Fruit fly (Drosophila melanogaster) whole organism, embryonic: ENCODE results near the gene pnt.

Experiments used
- Antp ChIP-seq: fragments of 200-800 bp; sonication (Bioruptor generic); optimal IDR thresholded peaks from 3 replicates; lab custom pipeline; 2016; ENCODE audit warnings: missing biosample characterization, missing genetic modification characterization
- Atf6 ChIP-seq: fragments of 200-800 bp; sonication (Bioruptor generic); IDR thresholded peaks from 2 replicates; pipeline ENCODE4 v1.3.6; 2022; ENCODE audit warnings: missing biosample characterization, missing genetic modification characterization
- CG11695 ChIP-seq: fragments of 200-800 bp; sonication (Bioruptor generic); IDR thresholded peaks from 3 replicates; pipeline ENCODE4 v1.3.6; 2022; ENCODE audit warnings: missing biosample characterization, missing genetic modification characterization
- CG12391 ChIP-seq: fragments of 200-800 bp; sonication (Bioruptor generic); optimal IDR thresholded peaks from 3 replicates; lab custom pipeline; 2018; ENCODE audit warnings: missing biosample characterization, mild to moderate bottlenecking, missing genetic modification characterization, moderate library complexity
- CG14014 ChIP-seq: fragments of 200-800 bp; sonication (Bioruptor generic); IDR thresholded peaks from 2 replicates; pipeline ENCODE4 v1.3.6; 2022; ENCODE audit warnings: missing biosample characterization, missing genetic modification characterization
- CG14667 ChIP-seq: fragments of 200-800 bp; sonication (Bioruptor generic); IDR thresholded peaks from 2 replicates; pipeline ENCODE4 v1.3.6; 2022; ENCODE audit warnings: missing biosample characterization, missing genetic modification characterization
- CG16815 ChIP-seq: fragments of 200-800 bp; sonication (Bioruptor generic); optimal IDR thresholded peaks from 3 replicates; lab custom pipeline; 2017; ENCODE audit warnings: missing biosample characterization, mild to moderate bottlenecking, missing genetic modification characterization
- CG17328 ChIP-seq: fragments of 200-800 bp; sonication (Bioruptor generic); IDR thresholded peaks from 2 replicates; pipeline ENCODE4 v1.3.6; 2022; ENCODE audit warnings: missing biosample characterization, missing genetic modification characterization
- CG1832 ChIP-seq: fragments of 200-800 bp; sonication (Bioruptor generic); optimal IDR thresholded peaks from 2 replicates; lab custom pipeline; 2017; ENCODE audit warnings: missing biosample characterization, mild to moderate bottlenecking, missing genetic modification characterization, inconsistent platforms
- CG18599 ChIP-seq: fragments of 200-800 bp; sonication (Bioruptor generic); optimal IDR thresholded peaks from 3 replicates; lab custom pipeline; 2017; ENCODE audit warnings: missing biosample characterization, missing genetic modification characterization, mild to moderate bottlenecking, moderate library complexity, missing genetic modification reagents
- CG2120 ChIP-seq: fragments of 200-800 bp; sonication (Bioruptor generic); optimal IDR thresholded peaks from 3 replicates; lab custom pipeline; 2016; ENCODE audit warnings: missing biosample characterization, missing genetic modification characterization
- CG2202 ChIP-seq: fragments of 200-800 bp; sonication (Bioruptor generic); optimal IDR thresholded peaks from 2 replicates; lab custom pipeline; 2018; ENCODE audit warnings: missing biosample characterization, mild to moderate bottlenecking, missing genetic modification characterization
- CG30403 ChIP-seq: fragments of 200-800 bp; sonication (Bioruptor generic); optimal IDR thresholded peaks from 3 replicates; lab custom pipeline; 2016; ENCODE audit warnings: missing biosample characterization, missing genetic modification characterization
- CG33557 ChIP-seq: fragments of 200-800 bp; sonication (Bioruptor generic); optimal IDR thresholded peaks from 2 replicates; lab custom pipeline; 2019; ENCODE audit warnings: missing biosample characterization, mild to moderate bottlenecking, missing genetic modification characterization, moderate library complexity
- CoRest ChIP-seq: fragments of 200-800 bp; sonication (Bioruptor generic); optimal IDR thresholded peaks from 3 replicates; lab custom pipeline; 2018; ENCODE audit warnings: missing biosample characterization, mild to moderate bottlenecking, missing genetic modification characterization, moderate library complexity
- CrebB ChIP-seq: fragments of 200-800 bp; sonication (Bioruptor generic); optimal IDR thresholded peaks from 3 replicates; lab custom pipeline; 2018; ENCODE audit warnings: missing biosample characterization, mild to moderate bottlenecking, missing genetic modification characterization
- Dip2 ChIP-seq: fragments of 200-800 bp; sonication (Bioruptor generic); IDR thresholded peaks from 2 replicates; pipeline ENCODE4 v1.3.6; 2022; ENCODE audit warnings: missing biosample characterization, missing genetic modification characterization
- Drgx ChIP-seq: fragments of 200-800 bp; sonication (Bioruptor generic); IDR thresholded peaks from 2 replicates; pipeline ENCODE4 v1.3.6; 2022; ENCODE audit warnings: missing biosample characterization, missing genetic modification characterization
- HLH4C ChIP-seq: fragments of 200-800 bp; sonication (Bioruptor generic); IDR thresholded peaks from 3 replicates; pipeline ENCODE4 v1.3.6; 2022; ENCODE audit warnings: missing biosample characterization, missing genetic modification characterization; ENCODE audit not compliant: partially characterized antibody
- Hsf ChIP-seq: fragments of 200-800 bp; sonication (Bioruptor generic); optimal IDR thresholded peaks from 3 replicates; lab custom pipeline; 2016; ENCODE audit warnings: missing biosample characterization, missing genetic modification characterization
- Meics ChIP-seq: fragments of 200-800 bp; sonication (Bioruptor generic); optimal IDR thresholded peaks from 2 replicates; lab custom pipeline; 2017; ENCODE audit warnings: missing biosample characterization, mild to moderate bottlenecking, missing genetic modification characterization
- NfI ChIP-seq: fragments of 200-800 bp; sonication (Bioruptor generic); optimal IDR thresholded peaks from 3 replicates; lab custom pipeline; 2018; ENCODE audit warnings: missing biosample characterization, mild to moderate bottlenecking, missing genetic modification characterization, moderate library complexity
- PHDP ChIP-seq: fragments of 200-800 bp; sonication (Bioruptor generic); optimal IDR thresholded peaks from 3 replicates; lab custom pipeline; 2018; ENCODE audit warnings: missing biosample characterization, mild to moderate bottlenecking, missing genetic modification characterization, moderate library complexity
- az2 ChIP-seq: fragments of 200-800 bp; sonication (Bioruptor generic); optimal IDR thresholded peaks from 3 replicates; lab custom pipeline; 2016; ENCODE audit warnings: missing biosample characterization, missing genetic modification characterization
- bsh ChIP-seq, 2 experiments: fragments of 200-800 bp; sonication (Bioruptor generic); optimal IDR thresholded peaks; 2 replicates each; lab custom pipeline; 2017 to 2018; ENCODE audit warnings: mild to moderate bottlenecking in 2 of 2, missing biosample characterization in 2 of 2, missing genetic modification characterization in 2 of 2, moderate library complexity in 1 of 2
- cato ChIP-seq: fragments of 200-800 bp; sonication (Bioruptor generic); optimal IDR thresholded peaks from 2 replicates; lab custom pipeline; 2016; ENCODE audit warnings: missing biosample characterization, missing genetic modification characterization, borderline replicate concordance
- caup ChIP-seq: fragments of 200-800 bp; sonication (Bioruptor generic); optimal IDR thresholded peaks from 3 replicates; lab custom pipeline; 2017; ENCODE audit warnings: missing biosample characterization, mild to moderate bottlenecking, missing genetic modification characterization, moderate library complexity; ENCODE audit not compliant: severe bottlenecking
- ci ChIP-seq: fragments of 200-800 bp; sonication (Bioruptor generic); IDR thresholded peaks from 3 replicates; pipeline ENCODE4 v1.3.6; 2022; ENCODE audit warnings: missing biosample characterization, missing genetic modification characterization
- da ChIP-seq: fragments of 200-800 bp; sonication (Bioruptor generic); optimal IDR thresholded peaks from 2 replicates; lab custom pipeline; 2016; ENCODE audit warnings: missing biosample characterization, missing genetic modification characterization
- dimm ChIP-seq: fragments of 200-800 bp; sonication (Bioruptor generic); IDR thresholded peaks from 2 replicates; pipeline ENCODE4 v1.3.6; 2022; ENCODE audit warnings: missing biosample characterization, missing genetic modification characterization
- emc ChIP-seq: fragments of 200-800 bp; sonication (Bioruptor generic); optimal IDR thresholded peaks from 2 replicates; lab custom pipeline; 2016; ENCODE audit warnings: missing biosample characterization, missing genetic modification characterization
- gem ChIP-seq: fragments of 200-800 bp; sonication (Bioruptor generic); optimal IDR thresholded peaks from 2 replicates; lab custom pipeline; 2019; ENCODE audit warnings: missing biosample characterization, mild to moderate bottlenecking, missing genetic modification characterization, moderate library complexity
- grau ChIP-seq: fragments of 200-800 bp; optimal IDR thresholded peaks from 3 replicates; lab custom pipeline; 2019; ENCODE audit warnings: missing biosample characterization, mild to moderate bottlenecking, missing genetic modification characterization, moderate library complexity
- lilli ChIP-seq: fragments of 200-800 bp; sonication (Bioruptor generic); optimal IDR thresholded peaks from 3 replicates; lab custom pipeline; 2016; ENCODE audit warnings: missing biosample characterization, missing genetic modification characterization
- lmd ChIP-seq: fragments of 200-800 bp; sonication (Bioruptor generic); IDR thresholded peaks from 2 replicates; pipeline ENCODE4 v1.3.6; 2022; ENCODE audit warnings: missing biosample characterization, missing genetic modification characterization
- onecut ChIP-seq: fragments of 200-800 bp; sonication (Bioruptor generic); IDR thresholded peaks from 2 replicates; pipeline ENCODE4 v1.3.6; 2022; ENCODE audit warnings: missing biosample characterization, missing genetic modification characterization
- pan ChIP-seq, 4 experiments: fragments of >200 bp in 3 of 4; fragments of 200-800 bp in 1 of 4; sonication (Bioruptor generic) in 1 of 4; optimal IDR thresholded peaks in 3 of 4; IDR thresholded peaks in 1 of 4; 2 replicates each; pipeline versions ENCODE4 v1.3.6 to Lab custom; 2017 to 2022; ENCODE audit warnings: missing biosample characterization in 2 of 4, missing genetic modification characterization in 2 of 4, mixed read lengths in 1 of 4
- pb ChIP-seq: fragments of 200-800 bp; sonication (Bioruptor generic); optimal IDR thresholded peaks from 3 replicates; lab custom pipeline; 2016; ENCODE audit warnings: missing biosample characterization, missing genetic modification characterization
- pho ChIP-seq: fragments of 200-800 bp; sonication (Bioruptor generic); optimal IDR thresholded peaks from 2 replicates; lab custom pipeline; 2016; ENCODE audit warnings: missing biosample characterization, missing genetic modification characterization
- pzg ChIP-seq: fragments of 200-800 bp; sonication (Bioruptor generic); optimal IDR thresholded peaks from 3 replicates; lab custom pipeline; 2018; ENCODE audit warnings: missing biosample characterization, mild to moderate bottlenecking, missing genetic modification characterization, moderate library complexity
- row ChIP-seq: fragments of 200-800 bp; sonication (Bioruptor generic); IDR thresholded peaks from 3 replicates; pipeline ENCODE4 v1.3.6; 2022; ENCODE audit warnings: missing biosample characterization, missing genetic modification characterization
- sens ChIP-seq: fragments of 200-800 bp; sonication (Bioruptor generic); peaks from one replicate; lab custom pipeline; 2016; ENCODE audit warnings: missing biosample characterization, missing genetic modification characterization
- seq ChIP-seq: fragments of 200-800 bp; sonication (Bioruptor generic); IDR thresholded peaks from 2 replicates; pipeline ENCODE4 v1.3.6; 2022; ENCODE audit warnings: missing biosample characterization, missing genetic modification characterization
- sob ChIP-seq: fragments of 200-800 bp; sonication (Bioruptor generic); IDR thresholded peaks from 2 replicates; pipeline ENCODE4 v1.3.6; 2022; ENCODE audit warnings: missing biosample characterization, missing genetic modification characterization
- tin ChIP-seq: fragments of 200-800 bp; sonication (Bioruptor generic); optimal IDR thresholded peaks from 3 replicates; lab custom pipeline; 2016; ENCODE audit warnings: missing biosample characterization, missing genetic modification characterization
- vfl ChIP-seq: fragments of 200-800 bp; sonication (Bioruptor generic); optimal IDR thresholded peaks from 2 replicates; lab custom pipeline; 2016; ENCODE audit warnings: missing biosample characterization, missing genetic modification characterization
- yki ChIP-seq: fragments of >200 bp; optimal IDR thresholded peaks from 3 replicates; lab custom pipeline; 2018
- zen2 ChIP-seq: fragments of 200-800 bp; sonication (Bioruptor generic); IDR thresholded peaks from 3 replicates; pipeline ENCODE4 v1.3.6; 2022; ENCODE audit warnings: missing biosample characterization, missing genetic modification characterization; ENCODE audit not compliant: partially characterized antibody

Gene pnt

dm6 chr3R:23365028-23365427, 19.1 kb upstream of the pnt start (continued):
- no peak for TF ChIP-seq pho (GFP tag; lab: Kevin White, UChicago)
- 0 out of 3 replicates have a peak, but pooled peaks have one; percentile 6 for TF ChIP-seq row (GFP tag; lab: Robert Waterston, UW)
- no peak for TF ChIP-seq PHDP
- TF ChIP-seq gem = peak; percentile 27
- TF ChIP-seq tin (GFP tag; lab: Kevin White, UChicago) = no peak
- TF ChIP-seq Drgx (GFP tag; lab: Robert Waterston, UW) = peak; percentile 40; the same call in 1 of the 2 replicates
- TF ChIP-seq sens (GFP tag; lab: Kevin White, UChicago) = peak; percentile 16

- TF ChIP-seq seq (no peak), lilli (GFP tag; lab: Kevin White, UChicago) (peak; percentile 58), HLH4C (GFP tag; lab: Robert Waterston, UW) (no peak), caup (GFP tag; lab: Kevin White, UChicago) (peak; percentile 13), NfI (GFP tag; lab: Kevin White, UChicago) (no peak), da (GFP tag; lab: Kevin White, UChicago) (no peak), CG18599 (peak; percentile 69), CG12391 (tag; lab: Kevin White, UChicago) (peak; percentile 10), CG33557 (GFP tag; lab: Kevin White, UChicago) (no peak), CG2120 (GFP tag; lab: Kevin White, UChicago) (peak; percentile 72), CG11695 (GFP tag; lab: Robert Waterston, UW) (0 out of 3 replicates have a peak, but pooled peaks have one; percentile 10), Dip2 (GFP tag; lab: Robert Waterston, UW) (no peak), bsh (GFP tag; optimal IDR thresholded peaks at IDR 0.05; lab: Kevin White, UChicago) (peak; percentile 19 to 20), Hsf (peak; percentile 19), Meics (GFP tag; lab: Kevin White, UChicago) (peak; percentile 53), CrebB (tag; lab: Kevin White, UChicago) (no peak), Antp (no peak), vfl (GFP tag; lab: Kevin White, UChicago) (no peak), emc (GFP tag; lab: Kevin White, UChicago) (no peak), Atf6 (GFP tag; lab: Robert Waterston, UW) (peak; percentile 27; the same call in 1 of the 2 replicates), CG30403 (peak; percentile 43), cato (no peak), grau (tag; lab: Kevin White, UChicago) (peak; percentile 46), lmd (peak; percentile 52), pzg (GFP tag; lab: Kevin White, UChicago) (no peak), CG14667 (no peak), CG17328 (peak; percentile 20; the same call in 1 of the 2 replicates), zen2 (GFP tag; lab: Robert Waterston, UW) (no peak), CG14014 (GFP tag; lab: Robert Waterston, UW) (no peak), dimm (GFP tag; lab: Robert Waterston, UW) (no peak), pan (optimal IDR thresholded peaks at IDR 0.05; lab: Kevin White, UChicago) (no peak), pan (GFP tag; optimal IDR thresholded peaks at IDR 0.05 in 1 of 2, IDR thresholded peaks at IDR 0.05 in 1 of 2) (peak in 1 of 2 experiments; percentile 52), CoRest (peak; percentile 32), CG16815 (no peak), yki (lab: Kevin White, UChicago) (no peak), pb (GFP tag; lab: Kevin White, UChicago) (no peak), onecut (GFP tag; lab: Robert Waterston, UW) (0 out of 2 replicates have a peak, but pooled peaks have one; percentile 23), sob (GFP tag; lab: Robert Waterston, UW) (peak; percentile 61; the same call in 1 of the 2 replicates), CG2202 (tag; lab: Kevin White, UChicago) (no peak), CG1832 (GFP tag; lab: Kevin White, UChicago) (no peak), az2 (GFP tag; lab: Kevin White, UChicago) (no peak), ci (0 out of 3 replicates have a peak, but pooled peaks have one; percentile 20)
These were observed 17.7 kb upstream of the pnt start, which contains the start of gene CG4408 for dm6 chr3R:23363515-23364124. TSS of gene CG4408 (minus strand) at chr3R:23363574.
